Fruit fly (Drosophila melanogaster) whole organism, embryonic: ENCODE results near the gene Spn85F.
A peak's percentile ranks its signal among the peaks of the same experiment; 100 is the strongest.

Experiments used
- BEAF-32 ChIP-seq: fragments of 200-800 bp; sonication (Bioruptor generic); optimal IDR thresholded peaks from 3 replicates; lab custom pipeline; 2017; ENCODE audit warnings: missing biosample characterization, missing genetic modification characterization, mild to moderate bottlenecking, moderate library complexity, missing genetic modification reagents
- BtbVII ChIP-seq: fragments of 200-800 bp; sonication (Bioruptor generic); optimal IDR thresholded peaks from 3 replicates; lab custom pipeline; 2017; ENCODE audit warnings: missing biosample characterization, mild to moderate bottlenecking, missing genetic modification characterization
- CG12104 ChIP-seq: fragments of 200-800 bp; sonication (Bioruptor generic); optimal IDR thresholded peaks from 3 replicates; lab custom pipeline; 2016; ENCODE audit warnings: missing biosample characterization, missing genetic modification characterization
- CG12236 ChIP-seq: fragments of 200-800 bp; sonication (Bioruptor generic); optimal IDR thresholded peaks from 2 replicates; lab custom pipeline; 2016; ENCODE audit warnings: missing biosample characterization, missing genetic modification characterization
- CG13894 ChIP-seq: fragments of 200-800 bp; sonication (Bioruptor generic); optimal IDR thresholded peaks from 3 replicates; lab custom pipeline; 2018; ENCODE audit warnings: missing biosample characterization, mild to moderate bottlenecking, missing genetic modification characterization, moderate library complexity
- CG1603 ChIP-seq: fragments of 200-800 bp; sonication (Bioruptor generic); optimal IDR thresholded peaks from 2 replicates; lab custom pipeline; 2019; ENCODE audit warnings: missing biosample characterization, mild to moderate bottlenecking, missing genetic modification characterization, moderate library complexity
- CG17802 ChIP-seq: fragments of 200-800 bp; sonication (Bioruptor generic); optimal IDR thresholded peaks from 2 replicates; lab custom pipeline; 2018; ENCODE audit warnings: missing biosample characterization, mild to moderate bottlenecking, missing genetic modification characterization, moderate library complexity
- CG2116 ChIP-seq: fragments of 200-800 bp; sonication (Bioruptor generic); optimal IDR thresholded peaks from 3 replicates; lab custom pipeline; 2018; ENCODE audit warnings: missing biosample characterization, mild to moderate bottlenecking, missing genetic modification characterization
- CG2712 ChIP-seq: fragments of 200-800 bp; optimal IDR thresholded peaks from 3 replicates; lab custom pipeline; 2019; ENCODE audit warnings: missing biosample characterization, mild to moderate bottlenecking, missing genetic modification characterization, moderate library complexity
- CG31365 ChIP-seq: fragments of 200-800 bp; sonication (Bioruptor generic); optimal IDR thresholded peaks from 2 replicates; lab custom pipeline; 2018; ENCODE audit warnings: missing biosample characterization, mild to moderate bottlenecking, missing genetic modification characterization
- CG31441 ChIP-seq: fragments of 200-800 bp; sonication (Bioruptor generic); IDR thresholded peaks from 2 replicates; pipeline ENCODE4 v1.3.6; 2022; ENCODE audit warnings: missing biosample characterization, missing genetic modification characterization
- CG3726 ChIP-seq: fragments of 200-800 bp; sonication (Bioruptor generic); IDR thresholded peaks from 3 replicates; pipeline ENCODE4, ENCODE4 v1.3.6; 2022; ENCODE audit warnings: missing biosample characterization, missing genetic modification characterization
- CG4328 ChIP-seq: fragments of 200-800 bp; sonication (Bioruptor generic); optimal IDR thresholded peaks from 3 replicates; lab custom pipeline; 2017; ENCODE audit warnings: missing biosample characterization, missing genetic modification reagents, missing genetic modification characterization
- CG5953 ChIP-seq: fragments of 200-800 bp; sonication (Bioruptor generic); IDR thresholded peaks from 2 replicates; pipeline ENCODE4 v1.3.6; 2022; ENCODE audit warnings: missing biosample characterization, missing genetic modification characterization
- CG6272 ChIP-seq: fragments of 200-800 bp; sonication (Bioruptor generic); IDR thresholded peaks from 2 replicates; pipeline ENCODE4 v1.3.6; 2022; ENCODE audit warnings: missing biosample characterization, missing genetic modification characterization
- CG7839 ChIP-seq: fragments of 200-800 bp; sonication (Bioruptor generic); optimal IDR thresholded peaks from 3 replicates; lab custom pipeline; 2018; ENCODE audit warnings: missing biosample characterization, mild to moderate bottlenecking, missing genetic modification characterization, moderate library complexity
- CG8478 ChIP-seq: fragments of >200 bp; optimal IDR thresholded peaks from 2 replicates; lab custom pipeline; 2018
- CG8944 ChIP-seq: fragments of 200-800 bp; sonication (Bioruptor generic); optimal IDR thresholded peaks from 3 replicates; lab custom pipeline; 2016; ENCODE audit warnings: missing biosample characterization, missing genetic modification characterization
- CG9727 ChIP-seq: fragments of 200-800 bp; sonication (Bioruptor generic); optimal IDR thresholded peaks from 3 replicates; lab custom pipeline; 2017; ENCODE audit warnings: missing biosample characterization, mild to moderate bottlenecking, missing genetic modification characterization
- CrebB ChIP-seq: fragments of 200-800 bp; sonication (Bioruptor generic); optimal IDR thresholded peaks from 3 replicates; lab custom pipeline; 2018; ENCODE audit warnings: missing biosample characterization, mild to moderate bottlenecking, missing genetic modification characterization
- Dref ChIP-seq: fragments of 200-800 bp; sonication (Bioruptor generic); IDR thresholded peaks from 2 replicates; pipeline ENCODE4 v1.3.6; 2022; ENCODE audit warnings: missing biosample characterization, missing genetic modification characterization
- Ets65A ChIP-seq: fragments of 200-800 bp; sonication (Bioruptor generic); peaks from one replicate; lab custom pipeline; 2016; ENCODE audit warnings: missing biosample characterization, missing genetic modification characterization
- H2.0 ChIP-seq: fragments of 200-800 bp; sonication (Bioruptor generic); IDR thresholded peaks from 2 replicates; pipeline ENCODE4 v1.3.6; 2022; ENCODE audit warnings: missing biosample characterization, missing genetic modification characterization
- HLHmδ ChIP-seq: fragments of 200-800 bp; sonication (Bioruptor generic); optimal IDR thresholded peaks from 2 replicates; lab custom pipeline; 2018; ENCODE audit warnings: missing biosample characterization, mild to moderate bottlenecking, missing genetic modification characterization, moderate library complexity
- MBD-R2 ChIP-seq: fragments of 200-800 bp; sonication (Bioruptor generic); IDR thresholded peaks from 2 replicates; pipeline ENCODE4 v1.3.6; 2022; ENCODE audit warnings: missing biosample characterization, missing genetic modification characterization
- Myb ChIP-seq: fragments of 200-800 bp; sonication (Bioruptor generic); optimal IDR thresholded peaks from 2 replicates; lab custom pipeline; 2016; ENCODE audit warnings: missing biosample characterization, missing genetic modification characterization
- NC2α ChIP-seq: fragments of 200-800 bp; sonication (Bioruptor generic); optimal IDR thresholded peaks from 2 replicates; lab custom pipeline; 2016; ENCODE audit warnings: missing biosample characterization, missing genetic modification characterization
- Oaz ChIP-seq: fragments of 200-800 bp; sonication (Bioruptor generic); IDR thresholded peaks from 2 replicates; pipeline ENCODE4 v1.3.6; 2022; ENCODE audit warnings: missing biosample characterization, missing genetic modification characterization
- Ravus ChIP-seq: fragments of 200-800 bp; sonication (Bioruptor generic); IDR thresholded peaks from 2 replicates; pipeline ENCODE4 v1.3.6; 2022; ENCODE audit warnings: missing biosample characterization, missing genetic modification characterization
- Sox102F ChIP-seq: fragments of 200-800 bp; sonication (Bioruptor generic); optimal IDR thresholded peaks from 2 replicates; lab custom pipeline; 2018; ENCODE audit warnings: missing biosample characterization, mild to moderate bottlenecking, missing genetic modification characterization, moderate library complexity
- Sry-δ ChIP-seq: fragments of 200-800 bp; sonication (Bioruptor generic); optimal IDR thresholded peaks from 2 replicates; lab custom pipeline; 2016; ENCODE audit warnings: missing biosample characterization, missing genetic modification characterization
- Vsx1 ChIP-seq: fragments of 200-800 bp; sonication (Bioruptor generic); optimal IDR thresholded peaks from 2 replicates; lab custom pipeline; 2017; ENCODE audit warnings: missing biosample characterization, mild to moderate bottlenecking, missing genetic modification characterization, missing genetic modification reagents
- ac ChIP-seq: fragments of 200-800 bp; sonication (Bioruptor generic); optimal IDR thresholded peaks from 3 replicates; lab custom pipeline; 2017; ENCODE audit warnings: missing biosample characterization, mild to moderate bottlenecking, missing genetic modification characterization
- cas ChIP-seq: fragments of 200-800 bp; sonication (Bioruptor generic); IDR thresholded peaks from 2 replicates; pipeline ENCODE4 v1.3.6; 2022; ENCODE audit warnings: missing biosample characterization, missing genetic modification characterization
- fd102C ChIP-seq: fragments of 200-800 bp; sonication (Bioruptor generic); optimal IDR thresholded peaks from 2 replicates; lab custom pipeline; 2018; ENCODE audit warnings: missing biosample characterization, mild to moderate bottlenecking, missing genetic modification characterization, moderate library complexity
- gt ChIP-seq: fragments of 200-800 bp; sonication (Bioruptor generic); IDR thresholded peaks from 2 replicates; pipeline ENCODE4 v1.3.6; 2022; ENCODE audit warnings: missing biosample characterization, missing genetic modification characterization
- her ChIP-seq: fragments of 200-800 bp; sonication (Bioruptor generic); optimal IDR thresholded peaks from 2 replicates; lab custom pipeline; 2016; ENCODE audit warnings: missing biosample characterization, missing genetic modification characterization
- insv ChIP-seq, 2 experiments: fragments of 200-800 bp; sonication (Bioruptor generic); optimal IDR thresholded peaks; 3 replicates each; lab custom pipeline; 2016 to 2018; ENCODE audit warnings: missing biosample characterization in 2 of 2, missing genetic modification characterization in 2 of 2
- maf-S ChIP-seq: fragments of 200-800 bp; sonication (Bioruptor generic); optimal IDR thresholded peaks from 2 replicates; lab custom pipeline; 2016; ENCODE audit warnings: missing biosample characterization, missing genetic modification characterization
- nmo ChIP-seq: fragments of 200-800 bp; sonication (Bioruptor generic); optimal IDR thresholded peaks from 2 replicates; lab custom pipeline; 2018; ENCODE audit warnings: missing biosample characterization, mild to moderate bottlenecking, missing genetic modification characterization, moderate library complexity
- onecut ChIP-seq: fragments of 200-800 bp; sonication (Bioruptor generic); IDR thresholded peaks from 2 replicates; pipeline ENCODE4 v1.3.6; 2022; ENCODE audit warnings: missing biosample characterization, missing genetic modification characterization
- org-1 ChIP-seq: fragments of 200-800 bp; sonication (Bioruptor generic); optimal IDR thresholded peaks from 2 replicates; lab custom pipeline; 2017; ENCODE audit warnings: missing biosample characterization, missing genetic modification characterization
- otp ChIP-seq: fragments of 200-800 bp; sonication (Bioruptor generic); IDR thresholded peaks from 3 replicates; pipeline ENCODE4, ENCODE4 v1.3.6; 2022; ENCODE audit warnings: missing biosample characterization, missing genetic modification characterization
- psq ChIP-seq: fragments of 200-800 bp; sonication (Bioruptor generic); optimal IDR thresholded peaks from 2 replicates; lab custom pipeline; 2017; ENCODE audit warnings: missing biosample characterization, missing genetic modification characterization
- sd ChIP-seq: fragments of 200-800 bp; sonication (Bioruptor generic); optimal IDR thresholded peaks from 3 replicates; lab custom pipeline; 2018; ENCODE audit warnings: missing biosample characterization, mild to moderate bottlenecking, missing genetic modification characterization, moderate library complexity
- sens ChIP-seq: fragments of 200-800 bp; sonication (Bioruptor generic); peaks from one replicate; lab custom pipeline; 2016; ENCODE audit warnings: missing biosample characterization, missing genetic modification characterization
- sna ChIP-seq: fragments of 200-800 bp; sonication (Bioruptor generic); IDR thresholded peaks from 2 replicates; pipeline ENCODE4 v1.3.6; 2022; ENCODE audit warnings: missing biosample characterization, missing genetic modification characterization; ENCODE audit not compliant: partially characterized antibody
- ssp ChIP-seq: fragments of 200-800 bp; sonication (Bioruptor generic); IDR thresholded peaks from 2 replicates; pipeline ENCODE4 v1.3.6; 2022; ENCODE audit warnings: missing biosample characterization, missing genetic modification characterization
- stwl ChIP-seq: fragments of 200-800 bp; sonication (Bioruptor generic); optimal IDR thresholded peaks from 3 replicates; lab custom pipeline; 2018; ENCODE audit warnings: missing biosample characterization, mild to moderate bottlenecking, missing genetic modification characterization, moderate library complexity
- toy ChIP-seq: fragments of 200-800 bp; sonication (Bioruptor generic); IDR thresholded peaks from 2 replicates; pipeline ENCODE4 v1.3.6; 2022; ENCODE audit warnings: missing biosample characterization, missing genetic modification characterization
- trem ChIP-seq: fragments of 200-800 bp; optimal IDR thresholded peaks from 3 replicates; lab custom pipeline; 2019; ENCODE audit warnings: missing biosample characterization, mild to moderate bottlenecking, missing genetic modification characterization, moderate library complexity
- tx ChIP-seq: fragments of 200-800 bp; sonication (Bioruptor generic); optimal IDR thresholded peaks from 2 replicates; lab custom pipeline; 2016; ENCODE audit warnings: missing biosample characterization, missing genetic modification characterization

Gene Spn85F

DNA sequence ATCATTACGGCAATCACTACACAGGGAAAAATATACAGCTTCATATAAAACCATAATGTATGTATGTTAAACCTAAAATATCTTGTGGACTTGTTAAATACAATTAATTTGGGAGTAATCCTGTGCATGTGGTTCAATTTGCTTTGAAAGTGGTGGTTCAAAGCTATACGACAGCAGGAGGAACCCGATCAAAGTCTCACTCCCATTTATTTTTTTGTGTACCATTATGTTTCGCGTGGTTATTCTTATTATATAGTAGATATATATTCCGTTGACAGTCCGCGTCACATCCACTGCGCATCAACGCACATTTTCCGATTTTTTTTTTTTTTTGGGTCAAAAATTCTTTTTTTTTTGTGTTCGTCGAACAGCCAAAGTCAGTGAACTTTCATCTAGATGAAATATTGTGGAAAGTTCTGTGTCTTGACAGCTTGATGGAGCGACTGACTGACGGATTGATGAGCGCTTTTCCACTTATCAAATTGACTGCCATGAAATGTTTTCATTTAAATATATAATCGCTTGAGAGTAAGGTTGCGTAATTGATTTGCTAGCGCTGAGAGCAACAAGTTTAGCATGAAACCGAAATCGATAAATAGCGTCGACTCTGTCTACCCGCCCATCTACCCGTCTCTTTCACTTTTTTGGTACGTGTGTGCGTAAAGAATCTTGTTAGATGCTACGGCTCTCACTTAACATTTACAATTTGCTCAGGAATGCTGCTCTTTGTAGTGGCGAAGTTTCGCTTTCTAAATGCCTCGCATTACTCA, 36.2 kb downstream of the Spn85F start (continued):
- no peak for TF ChIP-seq org-1
- peak; percentile 24 for TF ChIP-seq CG7839 (tag; lab: Kevin White, UChicago)
- TF ChIP-seq CG31365 (tag; lab: Kevin White, UChicago) = no peak
- no peak for TF ChIP-seq insv (GFP tag; optimal IDR thresholded peaks at IDR 0.05; lab: Kevin White, UChicago)
- TF ChIP-seq CG3726 (GFP tag; lab: Robert Waterston, UW) = no peak
- TF ChIP-seq CG8944 = no peak
- no peak for TF ChIP-seq MBD-R2 (GFP tag; lab: Robert Waterston, UW)
- TF ChIP-seq sna = no peak
- no peak for TF ChIP-seq CG13894 (tag; lab: Kevin White, UChicago)
- TF ChIP-seq maf-S (GFP tag; lab: Kevin White, UChicago) = no peak
- no peak for TF ChIP-seq CG4328
- peak; percentile 54 for TF ChIP-seq Sox102F
- peak; percentile 86 for TF ChIP-seq sens (GFP tag; lab: Kevin White, UChicago)
- TF ChIP-seq cas (GFP tag; lab: Robert Waterston, UW) = no peak
- no peak for TF ChIP-seq CG9727 (GFP tag; lab: Kevin White, UChicago)
- no peak for TF ChIP-seq BtbVII
- no peak for TF ChIP-seq ssp (GFP tag; lab: Robert Waterston, UW)
- no peak for TF ChIP-seq CG12236
- peak; percentile 44 for TF ChIP-seq nmo
- peak; percentile 48 for TF ChIP-seq CG31441 (GFP tag; lab: Robert Waterston, UW)
- no peak for TF ChIP-seq Ravus (GFP tag; lab: Robert Waterston, UW)
- TF ChIP-seq CG2116 (GFP tag; lab: Kevin White, UChicago) = no peak
- peak; percentile 4 for TF ChIP-seq Vsx1 (GFP tag; lab: Kevin White, UChicago)
- no peak for TF ChIP-seq her (GFP tag; lab: Kevin White, UChicago)
- no peak for TF ChIP-seq CrebB (tag; lab: Kevin White, UChicago)
- TF ChIP-seq otp (GFP tag; lab: Robert Waterston, UW) = no peak
- TF ChIP-seq tx (GFP tag; lab: Kevin White, UChicago) = no peak
- TF ChIP-seq CG6272 (GFP tag; lab: Robert Waterston, UW) = no peak
- TF ChIP-seq Ets65A = peak; percentile 80
- no peak for TF ChIP-seq psq
- TF ChIP-seq trem (tag; lab: Kevin White, UChicago) = no peak
- TF ChIP-seq H2.0 (GFP tag; lab: Robert Waterston, UW) = no peak
- no peak for TF ChIP-seq Dref (GFP tag; lab: Robert Waterston, UW)
- TF ChIP-seq Oaz = no peak
- no peak for TF ChIP-seq HLHmδ (GFP tag; lab: Kevin White, UChicago)
- no peak for TF ChIP-seq CG8478 (lab: Kevin White, UChicago)
- peak; percentile 22 for TF ChIP-seq CG2712 (tag; lab: Kevin White, UChicago)
- no peak for TF ChIP-seq gt (GFP tag; lab: Robert Waterston, UW)
- TF ChIP-seq onecut = peak; percentile 90
- no peak for TF ChIP-seq CG12104 (GFP tag; lab: Kevin White, UChicago)
- no peak for TF ChIP-seq Sry-δ (GFP tag; lab: Kevin White, UChicago)
- TF ChIP-seq ac (GFP tag; lab: Kevin White, UChicago) = no peak
- TF ChIP-seq sd (tag; lab: Kevin White, UChicago) = peak; percentile 15
- TF ChIP-seq BEAF-32 (GFP tag; lab: Kevin White, UChicago) = no peak
- no peak for TF ChIP-seq stwl (tag; lab: Kevin White, UChicago)
- no peak for TF ChIP-seq CG17802 (tag; lab: Kevin White, UChicago)
- TF ChIP-seq fd102C (GFP tag; lab: Kevin White, UChicago) = no peak
- TF ChIP-seq CG5953 (GFP tag; lab: Robert Waterston, UW) = no peak
- no peak for TF ChIP-seq toy (GFP tag; lab: Robert Waterston, UW)
- TF ChIP-seq NC2α (GFP tag; lab: Kevin White, UChicago) = no peak
- no peak for TF ChIP-seq Myb
- TF ChIP-seq CG1603 (tag; lab: Kevin White, UChicago) = peak; percentile 30
